Fruit fly (Drosophila melanogaster) whole organism, wandering third instar larva: ENCODE data around the gene CG18265.

Experiments
- CG9705 ChIP-seq: fragments of 200-800 bp; sonication (Bioruptor generic); optimal IDR thresholded peaks from 2 replicates; lab custom pipeline; 2018; ENCODE audit warnings: missing biosample characterization, mild to moderate bottlenecking, missing genetic modification characterization
- CrebA ChIP-seq: fragments of 200-800 bp; sonication (Bioruptor generic); optimal IDR thresholded peaks from 2 replicates; lab custom pipeline; 2016; ENCODE audit warnings: missing biosample characterization, mild to moderate bottlenecking, missing genetic modification characterization, borderline replicate concordance
- GATAd ChIP-seq: sonication (Bioruptor generic); optimal IDR thresholded peaks from 2 replicates; lab custom pipeline; 2016; ENCODE audit warnings: missing biosample characterization, missing genetic modification characterization
- HLH106 ChIP-seq: fragments of 200-800 bp; optimal IDR thresholded peaks from 3 replicates; lab custom pipeline; 2019; ENCODE audit warnings: missing biosample characterization, mild to moderate bottlenecking, missing genetic modification characterization, moderate library complexity
- Hnf4 ChIP-seq: fragments of 200-800 bp; sonication (Bioruptor generic); optimal IDR thresholded peaks from 2 replicates; lab custom pipeline; 2016; ENCODE audit warnings: missing biosample characterization, mild to moderate bottlenecking, missing genetic modification characterization
- Hr83 ChIP-seq: fragments of 200-300 bp; sonication (Bioruptor generic); optimal IDR thresholded peaks from 2 replicates; lab custom pipeline; 2016; ENCODE audit warnings: missing biosample characterization, mild to moderate bottlenecking, missing genetic modification characterization, moderate library complexity; ENCODE audit not compliant: poor library complexity, severe bottlenecking
- Jra ChIP-seq: sonication (Bioruptor generic); optimal IDR thresholded peaks from 2 replicates; lab custom pipeline; 2016; ENCODE audit warnings: missing biosample characterization, missing genetic modification characterization
- Mio ChIP-seq: sonication (Bioruptor generic); optimal IDR thresholded peaks from 2 replicates; lab custom pipeline; 2016; ENCODE audit warnings: missing biosample characterization, missing genetic modification characterization
- Myc ChIP-seq: fragments of >200 bp; optimal IDR thresholded peaks from 2 replicates; lab custom pipeline; 2017
- N ChIP-seq: fragments of >200 bp; optimal IDR thresholded peaks from 2 replicates; lab custom pipeline; 2018; ENCODE audit warnings: missing biosample characterization, missing external identifiers, missing genetic modification characterization
- OdsH ChIP-seq: fragments of 200-800 bp; sonication (Bioruptor generic); optimal IDR thresholded peaks from 2 replicates; lab custom pipeline; 2016; ENCODE audit warnings: missing biosample characterization, mild to moderate bottlenecking, missing genetic modification characterization
- Rel ChIP-seq, 2 experiments: fragments of 200-800 bp; sonication (Bioruptor generic) in 1 of 2; optimal IDR thresholded peaks; 2 replicates in 1 of 2; 3 replicates in 1 of 2; lab custom pipeline; 2016 to 2019; ENCODE audit warnings: mild to moderate bottlenecking in 2 of 2, missing biosample characterization in 2 of 2, missing genetic modification characterization in 2 of 2, moderate library complexity in 1 of 2
- Sp1 ChIP-seq: fragments of 200-800 bp; sonication (Bioruptor generic); optimal IDR thresholded peaks from 3 replicates; lab custom pipeline; 2019; ENCODE audit warnings: missing biosample characterization, mild to moderate bottlenecking, missing genetic modification characterization, moderate library complexity
- Vsx2 ChIP-seq: fragments of 200-300, 225-300 bp; sonication (Bioruptor generic); optimal IDR thresholded peaks from 2 replicates; lab custom pipeline; 2018; ENCODE audit warnings: missing biosample characterization, missing genetic modification characterization; ENCODE audit not compliant: partially characterized antibody
- br ChIP-seq: fragments of 200-800 bp; sonication (Bioruptor generic); optimal IDR thresholded peaks from 2 replicates; lab custom pipeline; 2016; ENCODE audit warnings: missing biosample characterization, missing genetic modification characterization
- brk ChIP-seq: fragments of 200-800 bp; sonication (Bioruptor generic); optimal IDR thresholded peaks from 2 replicates; lab custom pipeline; 2016; ENCODE audit warnings: missing biosample characterization, mild to moderate bottlenecking, missing genetic modification characterization
- dl ChIP-seq, 2 experiments: fragments of 175-275, 200-275 bp in 1 of 2; fragments of 200-275 bp in 1 of 2; sonication (Bioruptor generic); optimal IDR thresholded peaks; lab custom pipeline; 2018; ENCODE audit warnings: mild to moderate bottlenecking in 2 of 2, missing biosample characterization in 2 of 2, missing genetic modification characterization in 2 of 2, moderate library complexity in 2 of 2; ENCODE audit not compliant: partially characterized antibody in 2 of 2, insufficient read depth in 1 of 2
- dmrt93B ChIP-seq: fragments of 200-800 bp; sonication (Bioruptor generic); optimal IDR thresholded peaks from 2 replicates; lab custom pipeline; 2018; ENCODE audit warnings: missing biosample characterization, mild to moderate bottlenecking, missing genetic modification characterization
- ey ChIP-seq: fragments of 200-800 bp; sonication (Bioruptor generic); optimal IDR thresholded peaks from 2 replicates; lab custom pipeline; 2016; ENCODE audit warnings: missing biosample characterization, missing genetic modification characterization
- foxo ChIP-seq, 2 experiments: fragments of 200-800 bp; sonication (Bioruptor generic); optimal IDR thresholded peaks; 2 replicates in 1 of 2; 3 replicates in 1 of 2; lab custom pipeline; 2016 to 2017; ENCODE audit warnings: missing biosample characterization in 2 of 2, missing genetic modification characterization in 2 of 2
- fru ChIP-seq: fragments of 200-800 bp; sonication (Bioruptor generic); optimal IDR thresholded peaks from 3 replicates; lab custom pipeline; 2016; ENCODE audit warnings: missing biosample characterization, mild to moderate bottlenecking, missing genetic modification characterization
- h ChIP-seq: fragments of 200-800 bp; sonication (Bioruptor generic); optimal IDR thresholded peaks from 3 replicates; lab custom pipeline; 2016; ENCODE audit warnings: missing biosample characterization, mild to moderate bottlenecking, missing genetic modification characterization
- jim ChIP-seq: fragments of 175-275, 200-325 bp; sonication (Bioruptor generic); optimal IDR thresholded peaks from 2 replicates; lab custom pipeline; 2016; ENCODE audit warnings: missing biosample characterization, mild to moderate bottlenecking, missing genetic modification characterization
- lola ChIP-seq: fragments of >200 bp; optimal IDR thresholded peaks from 2 replicates; lab custom pipeline; 2017; ENCODE audit warnings: missing biosample characterization, missing genetic modification characterization
- pan ChIP-seq: fragments of >200 bp; optimal IDR thresholded peaks from 2 replicates; lab custom pipeline; 2017
- psq ChIP-seq: fragments of 200-800 bp; sonication (Bioruptor generic); optimal IDR thresholded peaks from 3 replicates; lab custom pipeline; 2017; ENCODE audit warnings: missing biosample characterization, mild to moderate bottlenecking, missing genetic modification characterization, moderate library complexity
- rgr ChIP-seq: fragments of 200-800 bp; sonication (Bioruptor generic); optimal IDR thresholded peaks from 3 replicates; lab custom pipeline; 2016; ENCODE audit warnings: missing biosample characterization, mild to moderate bottlenecking, missing genetic modification characterization
- sage ChIP-seq: fragments of 200-800 bp; sonication (Bioruptor generic); optimal IDR thresholded peaks from 2 replicates; lab custom pipeline; 2016; ENCODE audit warnings: missing biosample characterization, mild to moderate bottlenecking, missing genetic modification characterization
- sv ChIP-seq: fragments of 200-800 bp; sonication (Bioruptor generic); optimal IDR thresholded peaks from 3 replicates; lab custom pipeline; 2016; ENCODE audit warnings: missing biosample characterization, missing genetic modification characterization
- tai ChIP-seq: sonication (Bioruptor generic); optimal IDR thresholded peaks from 2 replicates; lab custom pipeline; 2016; ENCODE audit warnings: missing biosample characterization, missing genetic modification characterization
- woc ChIP-seq: sonication (Bioruptor generic); optimal IDR thresholded peaks from 2 replicates; lab custom pipeline; 2016; ENCODE audit warnings: missing biosample characterization, mild to moderate bottlenecking, missing genetic modification characterization

The CG18265 gene

DNA sequence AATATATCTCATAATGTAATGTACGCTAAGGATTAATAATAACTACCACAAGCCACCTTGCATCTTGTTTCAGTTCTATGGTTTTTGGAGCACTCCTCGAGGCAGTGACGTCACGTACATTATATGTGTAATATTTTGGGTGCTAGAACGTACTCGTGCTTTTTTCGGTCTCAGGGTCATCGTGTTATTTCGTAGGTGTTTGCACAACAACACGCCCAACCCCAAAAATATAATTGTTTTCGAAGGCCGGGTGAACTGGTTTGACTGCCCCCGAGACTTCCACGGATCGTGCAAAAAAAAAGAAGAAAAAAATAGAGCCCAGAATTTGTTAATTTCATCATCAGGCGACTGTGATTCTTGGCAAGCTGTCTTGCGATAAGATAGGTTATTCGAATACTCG, 37.3 kb downstream of the CG18265 start:
- TF ChIP-seq foxo (GFP tag; optimal IDR thresholded peaks at IDR 0.05; lab: Kevin White, UChicago) (no peak), pan (lab: Kevin White, UChicago) (no peak), Mio (GFP tag; lab: Kevin White, UChicago) (no peak), h (no peak), CrebA (GFP tag; lab: Kevin White, UChicago) (no peak), psq (GFP tag; lab: Kevin White, UChicago) (no peak), dl (GFP tag; optimal IDR thresholded peaks at IDR 0.05; lab: Kevin White, UChicago; ENCODE audit: insufficient read depth in 1 of 2, partially characterized antibody in 2 of 2) (no peak), GATAd (GFP tag; lab: Kevin White, UChicago) (no peak), jim (GFP tag; lab: Kevin White, UChicago) (no peak), Vsx2 (GFP tag; lab: Kevin White, UChicago) (no peak), OdsH (GFP tag; lab: Kevin White, UChicago) (no peak), HLH106 (tag; lab: Kevin White, UChicago) (no peak), Rel (GFP tag; optimal IDR thresholded peaks at IDR 0.05; lab: Kevin White, UChicago) (no peak), Rel (tag; optimal IDR thresholded peaks at IDR 0.05; lab: Kevin White, UChicago) (no peak), woc (no peak)

DNA sequence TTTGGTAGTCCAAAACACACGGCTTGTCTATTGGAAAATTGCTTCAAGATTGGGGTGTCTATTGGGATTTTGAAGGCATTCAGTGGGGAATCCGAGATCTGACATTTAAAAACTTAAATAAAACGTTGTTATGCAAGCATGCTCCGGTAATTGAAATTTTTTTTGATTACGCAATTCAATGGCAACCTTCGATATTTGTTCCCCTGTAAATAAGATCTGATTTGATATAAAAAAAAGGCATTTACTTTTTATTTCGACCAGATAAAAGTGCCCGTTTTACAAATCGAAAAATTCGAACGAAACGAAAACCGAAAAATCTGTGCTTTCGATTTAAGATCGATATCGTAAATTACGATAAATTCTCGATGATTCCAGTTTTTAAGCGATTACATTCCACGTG, 39.6 kb downstream of the CG18265 start, which contains the start of the genes CG13733 and qjt:
TSS of gene CG13733 (minus strand) at position 101 of the 400 bp plus-strand sequence.
TSS of gene qjt (plus strand) at position 271 of the 400 bp plus-strand sequence.
- no peak for TF ChIP-seq woc
- TF ChIP-seq CrebA (GFP tag; lab: Kevin White, UChicago) = no peak

DNA sequence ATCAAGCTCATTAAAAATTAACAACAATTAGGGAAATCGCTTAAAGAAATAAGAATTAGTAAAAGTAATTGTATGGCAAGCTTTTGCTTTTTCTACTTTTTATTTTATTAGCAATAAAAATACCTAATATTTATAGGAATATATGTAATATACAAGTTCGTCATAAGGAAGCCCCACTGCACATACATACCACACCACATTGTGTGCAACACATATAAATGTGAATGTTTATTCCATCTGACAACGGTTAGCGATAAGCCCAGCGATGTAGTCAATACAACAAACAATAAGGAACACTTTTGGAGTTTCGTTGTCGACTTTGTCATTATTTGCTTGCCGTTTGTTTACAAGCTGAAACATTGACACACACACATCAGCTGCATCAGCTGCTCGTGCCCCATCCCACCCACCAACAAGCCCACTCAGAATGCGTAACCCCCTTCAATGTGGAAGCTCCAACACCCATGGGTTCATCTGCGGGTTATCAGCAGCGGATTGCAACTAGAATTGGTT, 46.1 kb downstream of the CG18265 start:
- no peak for TF ChIP-seq Myc
- TF ChIP-seq Vsx2 (GFP tag; lab: Kevin White, UChicago) = no peak
- TF ChIP-seq sage (GFP tag; lab: Kevin White, UChicago) = peak; percentile 25
- peak; percentile 60 for TF ChIP-seq Hnf4 (GFP tag; lab: Kevin White, UChicago)
- TF ChIP-seq dl (GFP tag; optimal IDR thresholded peaks at IDR 0.05; lab: Kevin White, UChicago; ENCODE audit: insufficient read depth in 1 of 2, partially characterized antibody in 2 of 2) = no peak
- peak; percentile 36 for TF ChIP-seq HLH106 (tag; lab: Kevin White, UChicago)
- TF ChIP-seq woc = peak; percentile 34
- TF ChIP-seq rgr (GFP tag; lab: Kevin White, UChicago) = peak; percentile 78
- peak; percentile 28 for TF ChIP-seq OdsH (GFP tag; lab: Kevin White, UChicago)
- TF ChIP-seq sv = peak; percentile 35
- peak; percentile 30 for TF ChIP-seq ey (GFP tag; lab: Kevin White, UChicago)
- peak; percentile 46 for TF ChIP-seq dmrt93B (GFP tag; lab: Kevin White, UChicago)
- TF ChIP-seq tai = peak; percentile 8
- TF ChIP-seq psq (GFP tag; lab: Kevin White, UChicago) = peak; percentile 40
- TF ChIP-seq Mio (GFP tag; lab: Kevin White, UChicago) = no peak
- TF ChIP-seq foxo (GFP tag; optimal IDR thresholded peaks at IDR 0.05; lab: Kevin White, UChicago) = peak in 1 of 2 experiments; percentile 70
- no peak for TF ChIP-seq CrebA (GFP tag; lab: Kevin White, UChicago)
- peak; percentile 28 for TF ChIP-seq br (GFP tag; lab: Kevin White, UChicago)
- peak; percentile 62 for TF ChIP-seq fru (GFP tag; lab: Kevin White, UChicago)
- peak; percentile 38 for TF ChIP-seq brk (GFP tag; lab: Kevin White, UChicago)
- peak; percentile 50 for TF ChIP-seq Sp1 (GFP tag; lab: Kevin White, UChicago)
- no peak for TF ChIP-seq Rel (GFP tag; optimal IDR thresholded peaks at IDR 0.05; lab: Kevin White, UChicago)
- TF ChIP-seq Rel (tag; optimal IDR thresholded peaks at IDR 0.05; lab: Kevin White, UChicago) = peak; percentile 49
- TF ChIP-seq Jra (GFP tag; lab: Kevin White, UChicago) = peak; percentile 58
- peak; percentile 77 for TF ChIP-seq h
- TF ChIP-seq N (GFP tag; lab: Kevin White, UChicago) = no peak
- TF ChIP-seq CG9705 (GFP tag; lab: Kevin White, UChicago) = peak; percentile 63
- peak; percentile 52 for TF ChIP-seq Hr83
- TF ChIP-seq, all 38 proteins: peak for 21

DNA sequence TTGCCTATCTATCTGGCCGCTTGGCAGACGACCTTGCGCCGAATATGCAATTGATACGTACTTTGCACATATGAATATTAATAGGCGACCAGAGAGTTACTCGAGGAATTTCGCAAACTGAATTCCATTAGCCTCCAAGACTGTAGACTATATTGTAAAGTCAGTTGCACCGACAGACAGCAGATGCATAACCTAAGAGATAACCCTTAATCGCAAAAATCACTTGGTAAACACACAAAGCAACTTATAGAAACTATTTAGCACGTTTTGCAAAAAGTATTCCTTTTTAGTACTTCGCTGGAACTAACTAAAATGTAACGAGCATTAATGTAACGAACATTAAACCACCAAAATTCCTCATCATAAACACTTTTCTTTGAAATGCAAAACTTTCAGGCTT, 46.9 kb downstream of the CG18265 start, which contains the start of gene CG6333:
TSS of gene CG6333 (minus strand) at position 101 of the 400 bp plus-strand sequence.
- no peak for TF ChIP-seq h
- no peak for TF ChIP-seq HLH106 (tag; lab: Kevin White, UChicago)
- no peak for TF ChIP-seq Hnf4 (GFP tag; lab: Kevin White, UChicago)
- TF ChIP-seq dmrt93B (GFP tag; lab: Kevin White, UChicago) = no peak
- TF ChIP-seq CrebA (GFP tag; lab: Kevin White, UChicago) = no peak
- TF ChIP-seq lola = no peak
